Fruit fly (Drosophila melanogaster): ENCODE results near the gene CG8915.

CG8915 gene

DNA sequence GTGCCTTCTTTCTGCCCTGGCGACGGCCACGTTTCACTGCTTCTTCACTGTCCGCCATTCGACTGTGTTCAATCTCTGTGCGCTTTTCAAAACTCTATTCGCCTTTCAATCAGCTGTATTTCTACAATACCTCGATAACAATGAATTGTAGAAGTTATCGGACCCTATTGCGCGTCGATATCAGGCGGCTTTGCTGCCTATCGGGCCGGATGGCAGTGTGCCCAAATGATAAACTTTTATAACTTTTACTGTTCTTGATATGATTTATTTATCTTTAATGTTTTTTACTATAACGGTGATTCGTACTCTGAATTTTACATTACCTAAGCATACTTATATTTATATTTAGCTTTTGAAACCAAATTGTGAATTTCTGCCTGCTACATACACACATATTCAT is at the start of gene CG8915 (continued):
- TF ChIP-seq CG15514 (GFP tag; optimal IDR thresholded peaks at IDR 0.05), result peak; percentile 24
- TF ChIP-seq esg (GFP tag; conservative IDR thresholded peaks at IDR 0.05), result no peak
- TF ChIP-seq ham (GFP tag; IDR thresholded peaks at IDR 0.05), result no peak
- TF ChIP-seq HHEX (GFP tag; optimal IDR thresholded peaks at IDR 0.05), result no peak
- TF ChIP-seq ab (GFP tag; optimal IDR thresholded peaks at IDR 0.05), result no peak
- no peak for TF ChIP-seq seq (GFP tag; IDR thresholded peaks at IDR 0.05)
- no peak for TF ChIP-seq bigmax (GFP tag; optimal IDR thresholded peaks at IDR 0.05)
- TF ChIP-seq crc (GFP tag; optimal IDR thresholded peaks at IDR 0.05), result no peak
- no peak for TF ChIP-seq luna (GFP tag; optimal IDR thresholded peaks at IDR 0.05)
- no peak for TF ChIP-seq CG2875 (GFP tag; optimal IDR thresholded peaks at IDR 0.05)
- no peak for TF ChIP-seq ara (GFP tag; IDR thresholded peaks at IDR 0.05)
- TF ChIP-seq pan (optimal IDR thresholded peaks at IDR 0.05), result no peak
- TF ChIP-seq pan (GFP tag; optimal IDR thresholded peaks at IDR 0.05 in 1 of 2, IDR thresholded peaks at IDR 0.05 in 1 of 2), result no peak
- TF ChIP-seq fd3F (GFP tag; optimal IDR thresholded peaks at IDR 0.05), result no peak
- no peak for TF ChIP-seq pum (GFP tag; optimal IDR thresholded peaks at IDR 0.05)
- TF ChIP-seq stwl (tag; optimal IDR thresholded peaks at IDR 0.05), result peak; percentile 98
- TF ChIP-seq CG2199 (GFP tag; IDR thresholded peaks at IDR 0.05), result no peak
- TF ChIP-seq CG10431 (GFP tag; optimal IDR thresholded peaks at IDR 0.05), result no peak
- TF ChIP-seq Camta (GFP tag; optimal IDR thresholded peaks at IDR 0.05), result no peak
- TF ChIP-seq B-H2 (GFP tag; optimal IDR thresholded peaks at IDR 0.05), result no peak
- no peak for TF ChIP-seq Hand (GFP tag; optimal IDR thresholded peaks at IDR 0.05)
- no peak for TF ChIP-seq Gug (GFP tag; IDR thresholded peaks at IDR 0.05)
- TF ChIP-seq row (GFP tag; IDR thresholded peaks at IDR 0.05), result peak; percentile 41
- no peak for TF ChIP-seq CG4730 (GFP tag; IDR thresholded peaks at IDR 0.05)
- TF ChIP-seq CG13894 (tag; optimal IDR thresholded peaks at IDR 0.05), result no peak
- no peak for TF ChIP-seq slou (GFP tag; optimal IDR thresholded peaks at IDR 0.05)
- no peak for TF ChIP-seq org-1 (GFP tag; optimal IDR thresholded peaks at IDR 0.05)
- no peak for TF ChIP-seq CG30431 (GFP tag; optimal IDR thresholded peaks at IDR 0.05)

DNA sequence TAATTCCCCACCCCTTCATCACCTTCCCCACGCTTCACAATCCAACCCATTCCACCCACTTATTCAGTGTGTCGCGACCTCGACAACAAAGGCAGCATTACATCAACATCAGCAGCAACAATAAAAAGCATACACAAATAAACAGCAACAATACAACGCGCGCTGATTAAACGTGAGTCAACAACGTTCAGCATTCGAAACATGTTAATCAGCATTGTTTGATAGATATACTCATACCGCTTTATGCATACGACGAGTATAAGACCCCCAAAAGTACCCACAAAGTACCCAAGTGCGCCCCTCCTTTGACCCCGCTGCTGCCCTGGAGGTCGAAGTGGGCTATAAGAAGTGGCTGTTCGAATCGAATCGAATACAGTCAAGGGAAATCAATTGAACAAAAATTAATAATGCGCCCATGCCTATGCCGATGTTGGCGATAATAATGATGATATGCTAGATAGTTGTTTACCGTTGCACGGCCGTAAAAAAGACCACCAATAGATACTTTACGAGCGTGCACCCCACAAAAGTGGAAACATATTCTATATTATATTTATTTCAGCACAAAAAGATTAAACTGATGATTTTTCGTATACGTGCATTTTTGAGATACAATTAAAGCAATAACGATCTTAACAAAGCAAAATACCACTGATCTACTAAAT is 49.5 kb upstream of the CG8915 start:
- no peak for TF ChIP-seq Dfd (GFP tag; optimal IDR thresholded peaks at IDR 0.05)
- TF ChIP-seq CG17328 (GFP tag; IDR thresholded peaks at IDR 0.05), result no peak
- no peak for TF ChIP-seq CG7963 (GFP tag; IDR thresholded peaks at IDR 0.05; ENCODE audit: partially characterized antibody)
- TF ChIP-seq h (optimal IDR thresholded peaks at IDR 0.05), result no peak
- TF ChIP-seq schlank (tag; optimal IDR thresholded peaks at IDR 0.05), result no peak
- no peak for TF ChIP-seq usp (GFP tag; optimal IDR thresholded peaks at IDR 0.05)
- 0 out of 2 replicates have a peak, but pooled peaks have one; percentile 42 for TF ChIP-seq vvl (GFP tag; IDR thresholded peaks at IDR 0.05)
- no peak for TF ChIP-seq dati (GFP tag; IDR thresholded peaks at IDR 0.05)
- peak; percentile 5 for TF ChIP-seq abd-A (tag; optimal IDR thresholded peaks at IDR 0.05)
- no peak for TF ChIP-seq CG12391 (tag; optimal IDR thresholded peaks at IDR 0.05)
- no peak for TF ChIP-seq CG10267 (tag; optimal IDR thresholded peaks at IDR 0.05)
- no peak for TF ChIP-seq wor (GFP tag; IDR thresholded peaks at IDR 0.05)
- no peak for TF ChIP-seq CG11247 (GFP tag; IDR thresholded peaks at IDR 0.05)
- no peak for TF ChIP-seq seq (GFP tag; IDR thresholded peaks at IDR 0.05)
- TF ChIP-seq Opbp (GFP tag; IDR thresholded peaks at IDR 0.05; ENCODE audit: partially characterized antibody), result no peak
- no peak for TF ChIP-seq HLHmδ (GFP tag; optimal IDR thresholded peaks at IDR 0.05)
- peak; percentile 22 for TF ChIP-seq CG4360 (GFP tag; IDR thresholded peaks at IDR 0.05)
- TF ChIP-seq CrebB (tag; optimal IDR thresholded peaks at IDR 0.05), result peak; percentile 42
- TF ChIP-seq mam (GFP tag; optimal IDR thresholded peaks at IDR 0.05), result no peak
- TF ChIP-seq pho (GFP tag; optimal IDR thresholded peaks at IDR 0.05), result no peak
- TF ChIP-seq CG2116 (GFP tag; optimal IDR thresholded peaks at IDR 0.05), result no peak
- no peak for TF ChIP-seq Elba2 (GFP tag; optimal IDR thresholded peaks at IDR 0.05)
- TF ChIP-seq NC2α (GFP tag; optimal IDR thresholded peaks at IDR 0.05), result no peak
- TF ChIP-seq CG5245 (GFP tag; optimal IDR thresholded peaks at IDR 0.05), result no peak
- 0 out of 2 replicates have a peak, but pooled peaks have one; percentile 35 for TF ChIP-seq chm (GFP tag; IDR thresholded peaks at IDR 0.05)
- no peak for TF ChIP-seq ase (GFP tag; IDR thresholded peaks at IDR 0.05)
